Fruit fly (Drosophila melanogaster): ENCODE data around the gene CG32102.

DNA sequence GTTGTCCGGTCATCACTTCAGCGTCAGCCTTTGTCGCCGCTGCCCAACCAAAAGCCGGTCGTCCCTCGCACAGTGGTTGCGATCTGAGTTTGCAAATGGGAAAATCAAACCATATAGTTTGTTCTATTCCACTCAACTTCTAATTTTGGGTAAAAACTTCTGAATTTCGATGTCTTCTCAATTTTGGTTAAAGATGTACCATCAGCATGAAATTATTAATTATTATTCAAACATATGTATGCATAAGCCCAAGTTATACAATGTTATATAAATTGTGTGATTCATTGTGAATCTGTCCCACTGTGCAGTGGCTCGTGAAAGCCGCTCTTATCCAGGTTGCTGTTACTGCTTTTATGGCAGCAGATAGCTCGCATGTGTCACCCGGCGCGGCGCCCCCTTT, 27.0 kb downstream of the CG32102 start:
- peak; percentile 82 for TF ChIP-seq CG8159 (tag; optimal IDR thresholded peaks at IDR 0.05)
- peak; percentile 37 for TF ChIP-seq CG9948 (tag; optimal IDR thresholded peaks at IDR 0.05)
- peak; percentile 13 for TF ChIP-seq EcR (GFP tag; optimal IDR thresholded peaks at IDR 0.05)
- no peak for TF ChIP-seq fd96Ca (GFP tag; IDR thresholded peaks at IDR 0.05)
- peak; percentile 63 for TF ChIP-seq CG17806 (tag; optimal IDR thresholded peaks at IDR 0.05)
- TF ChIP-seq Ets98B (GFP tag; IDR thresholded peaks at IDR 0.05): no peak
- no peak for TF ChIP-seq gl (tag; optimal IDR thresholded peaks at IDR 0.05)
- peak; percentile 74 for TF ChIP-seq CG15710 (tag; optimal IDR thresholded peaks at IDR 0.05)
- peak; percentile 54 for TF ChIP-seq CG8301 (tag; optimal IDR thresholded peaks at IDR 0.05)
- no peak for TF ChIP-seq D1 (tag; optimal IDR thresholded peaks at IDR 0.05)
- TF ChIP-seq Snoo (tag; optimal IDR thresholded peaks at IDR 0.05): peak; percentile 56
- TF ChIP-seq CG10348 (GFP tag; IDR thresholded peaks at IDR 0.05): no peak
- TF ChIP-seq CG32121 (GFP tag; IDR thresholded peaks at IDR 0.05): no peak
